Fruit fly (Drosophila melanogaster): ENCODE data around the gene CG9953.

CG9953 gene

dm6 chr3L:6995364-6995749, 25.9 kb downstream of the CG9953 start:
- TF ChIP-seq Myc (optimal IDR thresholded peaks at IDR 0.05) (no peak), ttk (optimal IDR thresholded peaks at IDR 0.05) (no peak), h (optimal IDR thresholded peaks at IDR 0.05) (no peak), insv (optimal IDR thresholded peaks at IDR 0.05) (no peak), psq (optimal IDR thresholded peaks at IDR 0.05) (no peak), Sin3A (optimal IDR thresholded peaks at IDR 0.05) (no peak)

- no peak for TF ChIP-seq Sin3A (optimal IDR thresholded peaks at IDR 0.05)
- no peak for TF ChIP-seq ttk (optimal IDR thresholded peaks at IDR 0.05)
- TF ChIP-seq psq (optimal IDR thresholded peaks at IDR 0.05) = no peak
- no peak for TF ChIP-seq Myc (optimal IDR thresholded peaks at IDR 0.05)
- TF ChIP-seq h (optimal IDR thresholded peaks at IDR 0.05) = no peak
- TF ChIP-seq insv (optimal IDR thresholded peaks at IDR 0.05) = no peak
Measured at dm6 chr3L:6996907-6997306, 27.4 kb downstream of the CG9953 start.

dm6 chr3L:6997410-6997809, 28.0 kb downstream of the CG9953 start:
- no peak for TF ChIP-seq h (optimal IDR thresholded peaks at IDR 0.05)
- TF ChIP-seq ttk (optimal IDR thresholded peaks at IDR 0.05) = no peak
- TF ChIP-seq Sin3A (optimal IDR thresholded peaks at IDR 0.05) = no peak
- TF ChIP-seq insv (optimal IDR thresholded peaks at IDR 0.05) = no peak
- TF ChIP-seq psq (optimal IDR thresholded peaks at IDR 0.05) = no peak
- no peak for TF ChIP-seq Myc (optimal IDR thresholded peaks at IDR 0.05)

- TF ChIP-seq Myc (optimal IDR thresholded peaks at IDR 0.05) (no peak), ttk (optimal IDR thresholded peaks at IDR 0.05) (no peak), Sin3A (optimal IDR thresholded peaks at IDR 0.05) (no peak), insv (optimal IDR thresholded peaks at IDR 0.05) (no peak), psq (optimal IDR thresholded peaks at IDR 0.05) (no peak), h (optimal IDR thresholded peaks at IDR 0.05) (no peak)
Measured at dm6 chr3L:6998692-6999091, 29.2 kb downstream of the CG9953 start, which contains the start of gene Mp. Gene Mp, plus strand, starts transcription at chr3L:6998843.

dm6 chr3L:6999993-7000392, 30.5 kb downstream of the CG9953 start:
- TF ChIP-seq insv (optimal IDR thresholded peaks at IDR 0.05) = no peak

- no peak for TF ChIP-seq psq (optimal IDR thresholded peaks at IDR 0.05)
Measured at dm6 chr3L:7001855-7002254, 32.4 kb downstream of the CG9953 start.

dm6 chr3L:7002355-7002754, 32.9 kb downstream of the CG9953 start:
- TF ChIP-seq Myc (optimal IDR thresholded peaks at IDR 0.05) (no peak), ttk (optimal IDR thresholded peaks at IDR 0.05) (no peak), Sin3A (optimal IDR thresholded peaks at IDR 0.05) (no peak), insv (optimal IDR thresholded peaks at IDR 0.05) (no peak), h (optimal IDR thresholded peaks at IDR 0.05) (no peak), psq (optimal IDR thresholded peaks at IDR 0.05) (no peak)

dm6 chr3L:7003132-7003531, 33.7 kb downstream of the CG9953 start:
- TF ChIP-seq psq (optimal IDR thresholded peaks at IDR 0.05) (no peak), Sin3A (optimal IDR thresholded peaks at IDR 0.05) (no peak), Myc (optimal IDR thresholded peaks at IDR 0.05) (no peak), h (optimal IDR thresholded peaks at IDR 0.05) (no peak), ttk (optimal IDR thresholded peaks at IDR 0.05) (no peak), insv (optimal IDR thresholded peaks at IDR 0.05) (no peak)

dm6 chr3L:7006421-7006820, 37.0 kb downstream of the CG9953 start:
- TF ChIP-seq psq (optimal IDR thresholded peaks at IDR 0.05) = no peak
- no peak for TF ChIP-seq insv (optimal IDR thresholded peaks at IDR 0.05)
- TF ChIP-seq Sin3A (optimal IDR thresholded peaks at IDR 0.05) = no peak
- TF ChIP-seq Myc (optimal IDR thresholded peaks at IDR 0.05) = no peak
- no peak for TF ChIP-seq ttk (optimal IDR thresholded peaks at IDR 0.05)
- TF ChIP-seq h (optimal IDR thresholded peaks at IDR 0.05) = no peak

- no peak for TF ChIP-seq ttk (optimal IDR thresholded peaks at IDR 0.05)
- no peak for TF ChIP-seq h (optimal IDR thresholded peaks at IDR 0.05)
- no peak for TF ChIP-seq insv (optimal IDR thresholded peaks at IDR 0.05)
- TF ChIP-seq psq (optimal IDR thresholded peaks at IDR 0.05) = no peak
- TF ChIP-seq Sin3A (optimal IDR thresholded peaks at IDR 0.05) = no peak
- TF ChIP-seq Myc (optimal IDR thresholded peaks at IDR 0.05) = no peak
Measured at dm6 chr3L:7008351-7008750, 38.9 kb downstream of the CG9953 start.

- TF ChIP-seq h (optimal IDR thresholded peaks at IDR 0.05) = no peak
- TF ChIP-seq Myc (optimal IDR thresholded peaks at IDR 0.05) = no peak
- no peak for TF ChIP-seq insv (optimal IDR thresholded peaks at IDR 0.05)
- TF ChIP-seq ttk (optimal IDR thresholded peaks at IDR 0.05) = no peak
- no peak for TF ChIP-seq psq (optimal IDR thresholded peaks at IDR 0.05)
Measured at dm6 chr3L:7009411-7009810, 40.0 kb downstream of the CG9953 start.

- TF ChIP-seq Myc (optimal IDR thresholded peaks at IDR 0.05) (no peak), h (optimal IDR thresholded peaks at IDR 0.05) (no peak), insv (optimal IDR thresholded peaks at IDR 0.05) (no peak), psq (optimal IDR thresholded peaks at IDR 0.05) (no peak), Sin3A (optimal IDR thresholded peaks at IDR 0.05) (no peak), ttk (optimal IDR thresholded peaks at IDR 0.05) (no peak)
Measured at dm6 chr3L:7009886-7010285, 40.4 kb downstream of the CG9953 start.

- TF ChIP-seq ttk (optimal IDR thresholded peaks at IDR 0.05) = no peak
- no peak for TF ChIP-seq h (optimal IDR thresholded peaks at IDR 0.05)
- TF ChIP-seq Sin3A (optimal IDR thresholded peaks at IDR 0.05) = no peak
- TF ChIP-seq insv (optimal IDR thresholded peaks at IDR 0.05) = no peak
- TF ChIP-seq psq (optimal IDR thresholded peaks at IDR 0.05) = no peak
- no peak for TF ChIP-seq Myc (optimal IDR thresholded peaks at IDR 0.05)
Measured at dm6 chr3L:7012271-7012670, 42.8 kb downstream of the CG9953 start.

Data from Kc167 (cell line).